Fruit fly (Drosophila melanogaster) whole organism, embryonic: ENCODE data around the gene kra.

Experiments used
- B-H1 ChIP-seq: fragments of 200-800 bp; sonication (Bioruptor generic); IDR thresholded peaks from 3 replicates; pipeline ENCODE4 v1.3.6; 2022; ENCODE audit warnings: missing biosample characterization, missing genetic modification characterization
- Bteb2 ChIP-seq: fragments of 200-800 bp; sonication (Bioruptor generic); optimal IDR thresholded peaks from 2 replicates; lab custom pipeline; 2016; ENCODE audit warnings: missing biosample characterization, missing genetic modification characterization
- CG10274 ChIP-seq: fragments of 200-800 bp; sonication (Bioruptor generic); optimal IDR thresholded peaks from 3 replicates; lab custom pipeline; 2017; ENCODE audit warnings: missing biosample characterization, mild to moderate bottlenecking, missing genetic modification characterization
- CG10462 ChIP-seq: fragments of 200-800 bp; sonication (Bioruptor generic); optimal IDR thresholded peaks from 2 replicates; lab custom pipeline; 2016; ENCODE audit warnings: missing biosample characterization, missing genetic modification characterization
- CG10543 ChIP-seq: fragments of 200-800 bp; sonication (Bioruptor generic); optimal IDR thresholded peaks from 3 replicates; lab custom pipeline; 2017; ENCODE audit warnings: missing biosample characterization, mild to moderate bottlenecking, missing genetic modification characterization, moderate library complexity
- CG10979 ChIP-seq: fragments of 200-800 bp; sonication (Bioruptor generic); optimal IDR thresholded peaks from 2 replicates; lab custom pipeline; 2018; ENCODE audit warnings: missing biosample characterization, mild to moderate bottlenecking, missing genetic modification characterization, moderate library complexity
- CG12236 ChIP-seq: fragments of 200-800 bp; sonication (Bioruptor generic); optimal IDR thresholded peaks from 2 replicates; lab custom pipeline; 2016; ENCODE audit warnings: missing biosample characterization, missing genetic modification characterization
- CG13624 ChIP-seq: fragments of 200-800 bp; sonication (Bioruptor generic); optimal IDR thresholded peaks from 2 replicates; lab custom pipeline; 2016; ENCODE audit warnings: missing biosample characterization, missing genetic modification characterization
- CG14050 ChIP-seq: fragments of 200-800 bp; sonication (Bioruptor generic); IDR thresholded peaks from 3 replicates; pipeline ENCODE4 v1.3.6; 2022; ENCODE audit warnings: missing biosample characterization, missing genetic modification characterization
- CG17385 ChIP-seq: fragments of 200-800 bp; sonication (Bioruptor generic); optimal IDR thresholded peaks from 3 replicates; lab custom pipeline; 2018; ENCODE audit warnings: missing biosample characterization, mild to moderate bottlenecking, missing genetic modification characterization
- CG30403 ChIP-seq: fragments of 200-800 bp; sonication (Bioruptor generic); optimal IDR thresholded peaks from 3 replicates; lab custom pipeline; 2016; ENCODE audit warnings: missing biosample characterization, missing genetic modification characterization
- CG31388 ChIP-seq: fragments of 200-800 bp; sonication (Bioruptor generic); optimal IDR thresholded peaks from 2 replicates; lab custom pipeline; 2016; ENCODE audit warnings: missing biosample characterization, missing genetic modification characterization
- CG33557 ChIP-seq: fragments of 200-800 bp; sonication (Bioruptor generic); optimal IDR thresholded peaks from 2 replicates; lab custom pipeline; 2019; ENCODE audit warnings: missing biosample characterization, mild to moderate bottlenecking, missing genetic modification characterization, moderate library complexity
- CG42726 ChIP-seq: fragments of 200-800 bp; sonication (Bioruptor generic); IDR thresholded peaks from 2 replicates; pipeline ENCODE4 v1.3.6; 2022; ENCODE audit warnings: missing biosample characterization, missing genetic modification characterization; ENCODE audit not compliant: partially characterized antibody
- CG8290 ChIP-seq, 3 experiments: fragments of 200-800 bp; sonication (Bioruptor generic); optimal IDR thresholded peaks; 2 replicates each; lab custom pipeline; 2016 to 2019; ENCODE audit warnings: missing biosample characterization in 3 of 3, missing genetic modification characterization in 3 of 3, mild to moderate bottlenecking in 2 of 3, moderate library complexity in 1 of 3
- CG8388 ChIP-seq: fragments of 200-800 bp; sonication (Bioruptor generic); optimal IDR thresholded peaks from 2 replicates; lab custom pipeline; 2019; ENCODE audit warnings: missing biosample characterization, mild to moderate bottlenecking, missing genetic modification characterization, moderate library complexity
- CG8478 ChIP-seq: fragments of >200 bp; optimal IDR thresholded peaks from 2 replicates; lab custom pipeline; 2018
- CG9437 ChIP-seq: fragments of 200-800 bp; sonication (Bioruptor generic); optimal IDR thresholded peaks from 2 replicates; lab custom pipeline; 2018; ENCODE audit warnings: missing biosample characterization, mild to moderate bottlenecking, missing genetic modification characterization
- CG9932 ChIP-seq: fragments of 200-800 bp; sonication (Bioruptor generic); IDR thresholded peaks from 2 replicates; pipeline ENCODE4 v1.3.6; 2022; ENCODE audit warnings: missing biosample characterization, missing genetic modification characterization
- Chrac-16 ChIP-seq: fragments of 200-800 bp; sonication (Bioruptor generic); optimal IDR thresholded peaks from 3 replicates; lab custom pipeline; 2016; ENCODE audit warnings: missing biosample characterization, missing genetic modification characterization
- ERR ChIP-seq: fragments of 200-800 bp; sonication (Bioruptor generic); optimal IDR thresholded peaks from 2 replicates; lab custom pipeline; 2016; ENCODE audit warnings: missing biosample characterization, missing genetic modification characterization
- Hey ChIP-seq: fragments of 200-800 bp; sonication (Bioruptor generic); optimal IDR thresholded peaks from 3 replicates; lab custom pipeline; 2018; ENCODE audit warnings: missing biosample characterization, mild to moderate bottlenecking, missing genetic modification characterization
- Hr3 ChIP-seq: fragments of 200-800 bp; sonication (Bioruptor generic); optimal IDR thresholded peaks from 3 replicates; lab custom pipeline; 2016; ENCODE audit warnings: missing biosample characterization, missing genetic modification characterization
- Hsf ChIP-seq: fragments of 200-800 bp; sonication (Bioruptor generic); optimal IDR thresholded peaks from 3 replicates; lab custom pipeline; 2016; ENCODE audit warnings: missing biosample characterization, missing genetic modification characterization
- Mrtf ChIP-seq: fragments of 200-800 bp; sonication (Bioruptor generic); IDR thresholded peaks from 3 replicates; pipeline ENCODE4 v1.3.6; 2022; ENCODE audit warnings: missing biosample characterization, missing genetic modification characterization
- Ptx1 ChIP-seq: fragments of 200-800 bp; sonication (Bioruptor generic); IDR thresholded peaks from 2 replicates; pipeline ENCODE4 v1.3.6; 2022; ENCODE audit warnings: missing biosample characterization, missing genetic modification characterization
- Rfx ChIP-seq: fragments of 200-800 bp; sonication (Bioruptor generic); IDR thresholded peaks from 2 replicates; pipeline ENCODE4 v1.3.6; 2022; ENCODE audit warnings: missing biosample characterization, missing genetic modification characterization
- Sin3A ChIP-seq: fragments of >200 bp; optimal IDR thresholded peaks from 2 replicates; lab custom pipeline; 2018
- ab ChIP-seq: fragments of 200-800 bp; sonication (Bioruptor generic); optimal IDR thresholded peaks from 2 replicates; lab custom pipeline; 2016; ENCODE audit warnings: missing biosample characterization, missing genetic modification characterization
- cad ChIP-seq: fragments of >200 bp; optimal IDR thresholded peaks from 2 replicates; lab custom pipeline; 2017; ENCODE audit warnings: missing biosample characterization, missing genetic modification characterization
- chinmo ChIP-seq: fragments of 200-800 bp; sonication (Bioruptor generic); IDR thresholded peaks from 4 replicates; pipeline ENCODE4 v1.3.6; 2022; ENCODE audit warnings: missing biosample characterization, missing genetic modification characterization; ENCODE audit not compliant: partially characterized antibody
- ci ChIP-seq: fragments of 200-800 bp; sonication (Bioruptor generic); IDR thresholded peaks from 3 replicates; pipeline ENCODE4 v1.3.6; 2022; ENCODE audit warnings: missing biosample characterization, missing genetic modification characterization
- corto ChIP-seq: fragments of 200-800 bp; sonication (Bioruptor generic); optimal IDR thresholded peaks from 2 replicates; lab custom pipeline; 2016; ENCODE audit warnings: missing biosample characterization, mild to moderate bottlenecking, missing genetic modification characterization, moderate library complexity
- crp ChIP-seq, 2 experiments: fragments of 200-800 bp; sonication (Bioruptor generic); optimal IDR thresholded peaks; 2 replicates in 1 of 2; 3 replicates in 1 of 2; lab custom pipeline; 2017; ENCODE audit warnings: missing biosample characterization in 2 of 2, missing genetic modification characterization in 2 of 2, mild to moderate bottlenecking in 1 of 2, moderate library complexity in 1 of 2
- gcm2 ChIP-seq: fragments of 200-800 bp; sonication (Bioruptor generic); optimal IDR thresholded peaks from 2 replicates; lab custom pipeline; 2016; ENCODE audit warnings: missing biosample characterization, missing genetic modification characterization
- gem ChIP-seq: fragments of 200-800 bp; sonication (Bioruptor generic); optimal IDR thresholded peaks from 2 replicates; lab custom pipeline; 2019; ENCODE audit warnings: missing biosample characterization, mild to moderate bottlenecking, missing genetic modification characterization, moderate library complexity
- gsb ChIP-seq: fragments of 200-800 bp; sonication (Bioruptor generic); IDR thresholded peaks from 2 replicates; pipeline ENCODE4 v1.3.6; 2022; ENCODE audit warnings: missing biosample characterization, missing genetic modification characterization
- lilli ChIP-seq: fragments of 200-800 bp; sonication (Bioruptor generic); optimal IDR thresholded peaks from 3 replicates; lab custom pipeline; 2016; ENCODE audit warnings: missing biosample characterization, missing genetic modification characterization
- nau ChIP-seq: fragments of 200-800 bp; sonication (Bioruptor generic); optimal IDR thresholded peaks from 3 replicates; lab custom pipeline; 2017; ENCODE audit warnings: missing biosample characterization, mild to moderate bottlenecking, missing genetic modification characterization, missing genetic modification reagents
- nerfin-2 ChIP-seq: fragments of 200-800 bp; sonication (Bioruptor generic); IDR thresholded peaks from 2 replicates; pipeline ENCODE4 v1.3.6; 2022; ENCODE audit warnings: missing biosample characterization, missing genetic modification characterization; ENCODE audit not compliant: partially characterized antibody
- otp ChIP-seq: fragments of 200-800 bp; sonication (Bioruptor generic); IDR thresholded peaks from 3 replicates; pipeline ENCODE4, ENCODE4 v1.3.6; 2022; ENCODE audit warnings: missing biosample characterization, missing genetic modification characterization
- pan ChIP-seq, 4 experiments: fragments of >200 bp in 3 of 4; fragments of 200-800 bp in 1 of 4; sonication (Bioruptor generic) in 1 of 4; optimal IDR thresholded peaks in 3 of 4; IDR thresholded peaks in 1 of 4; 2 replicates each; pipeline versions ENCODE4 v1.3.6 to Lab custom; 2017 to 2022; ENCODE audit warnings: missing biosample characterization in 2 of 4, missing genetic modification characterization in 2 of 4, mixed read lengths in 1 of 4
- prd ChIP-seq, 3 experiments: fragments of >200 bp in 2 of 3; fragments of 200-800 bp in 1 of 3; sonication (Bioruptor generic) in 1 of 3; optimal IDR thresholded peaks in 2 of 3; IDR thresholded peaks in 1 of 3; 2 replicates in 2 of 3; 3 replicates in 1 of 3; pipeline versions ENCODE4 v1.3.6 to Lab custom; 2017 to 2022; ENCODE audit warnings: missing biosample characterization in 1 of 3, missing genetic modification characterization in 1 of 3
- scrt ChIP-seq: fragments of 200-800 bp; sonication (Bioruptor generic); optimal IDR thresholded peaks from 2 replicates; lab custom pipeline; 2018; ENCODE audit warnings: missing biosample characterization, mild to moderate bottlenecking, missing genetic modification characterization, moderate library complexity
- slp2 ChIP-seq: fragments of 200-800 bp; sonication (Bioruptor generic); optimal IDR thresholded peaks from 2 replicates; lab custom pipeline; 2016; ENCODE audit warnings: missing biosample characterization, missing genetic modification characterization
- sug ChIP-seq: fragments of 200-800 bp; optimal IDR thresholded peaks from 2 replicates; lab custom pipeline; 2019; ENCODE audit warnings: missing biosample characterization, mild to moderate bottlenecking, missing genetic modification characterization, moderate library complexity
- toy ChIP-seq: fragments of 200-800 bp; sonication (Bioruptor generic); IDR thresholded peaks from 2 replicates; pipeline ENCODE4 v1.3.6; 2022; ENCODE audit warnings: missing biosample characterization, missing genetic modification characterization
- trh ChIP-seq: fragments of 200-800 bp; sonication (Bioruptor generic); optimal IDR thresholded peaks from 2 replicates; lab custom pipeline; 2016; ENCODE audit warnings: missing biosample characterization, missing genetic modification characterization
- zf30C ChIP-seq: fragments of 200-800 bp; sonication (Bioruptor generic); optimal IDR thresholded peaks from 3 replicates; lab custom pipeline; 2018; ENCODE audit warnings: missing biosample characterization, mild to moderate bottlenecking, missing genetic modification characterization

The kra gene

dm6 chr3R:5647705-5648568, 47.0 kb upstream of the kra start (continued):
- TF ChIP-seq Chrac-16 (GFP tag; lab: Kevin White, UChicago) (no peak), CG30403 (GFP tag; lab: Kevin White, UChicago) (no peak), corto (GFP tag; lab: Kevin White, UChicago) (no peak), CG14050 (GFP tag; lab: Robert Waterston, UW) (no peak), chinmo (GFP tag; lab: Robert Waterston, UW) (peak; percentile 63; the same call in 2 of the 4 replicates), CG8388 (GFP tag; lab: Kevin White, UChicago) (no peak), Hey (no peak), otp (GFP tag; lab: Robert Waterston, UW) (no peak), ci (GFP tag; lab: Robert Waterston, UW) (no peak), CG13624 (no peak), Rfx (no peak), CG17385 (GFP tag; lab: Kevin White, UChicago) (no peak), CG8290 (GFP tag; optimal IDR thresholded peaks at IDR 0.05; lab: Kevin White, UChicago) (no peak), CG8290 (tag; optimal IDR thresholded peaks at IDR 0.05; lab: Kevin White, UChicago) (no peak), CG42726 (GFP tag; lab: Robert Waterston, UW) (no peak), nerfin-2 (0 out of 2 replicates have a peak, but pooled peaks have one; percentile 20), gcm2 (GFP tag; lab: Kevin White, UChicago) (no peak), Ptx1 (GFP tag; lab: Robert Waterston, UW) (no peak), CG10543 (GFP tag; lab: Kevin White, UChicago) (no peak), nau (GFP tag; lab: Kevin White, UChicago) (no peak), CG8478 (lab: Kevin White, UChicago) (peak; percentile 67), ab (GFP tag; lab: Kevin White, UChicago) (no peak), Bteb2 (GFP tag; lab: Kevin White, UChicago) (no peak), CG10274 (no peak), CG9932 (GFP tag; lab: Robert Waterston, UW) (0 out of 2 replicates have a peak, but pooled peaks have one; percentile 6), CG9437 (GFP tag; lab: Kevin White, UChicago) (no peak), cad (GFP tag; lab: Kevin White, UChicago) (no peak), pan (optimal IDR thresholded peaks at IDR 0.05; lab: Kevin White, UChicago) (no peak), pan (GFP tag; optimal IDR thresholded peaks at IDR 0.05 in 1 of 2, IDR thresholded peaks at IDR 0.05 in 1 of 2) (no peak), scrt (GFP tag; lab: Kevin White, UChicago) (no peak), slp2 (GFP tag; lab: Kevin White, UChicago) (no peak), CG10462 (GFP tag; lab: Kevin White, UChicago) (no peak), zf30C (GFP tag; lab: Kevin White, UChicago) (no peak), Hsf (GFP tag; lab: Kevin White, UChicago) (no peak), toy (GFP tag; lab: Robert Waterston, UW) (no peak), Mrtf (GFP tag; lab: Robert Waterston, UW) (no peak), lilli (GFP tag; lab: Kevin White, UChicago) (no peak), CG31388 (GFP tag; lab: Kevin White, UChicago) (no peak), sug (no peak), crp (GFP tag; optimal IDR thresholded peaks at IDR 0.05; lab: Kevin White, UChicago) (no peak), Hr3 (GFP tag; lab: Kevin White, UChicago) (no peak), prd (optimal IDR thresholded peaks at IDR 0.05; lab: Kevin White, UChicago) (no peak), prd (GFP tag; IDR thresholded peaks at IDR 0.05; lab: Robert Waterston, UW) (no peak), CG12236 (no peak), gem (tag; lab: Kevin White, UChicago) (no peak), Sin3A (lab: Kevin White, UChicago) (no peak), gsb (GFP tag; lab: Robert Waterston, UW) (no peak), ERR (no peak), CG33557 (GFP tag; lab: Kevin White, UChicago) (no peak), B-H1 (GFP tag; lab: Robert Waterston, UW) (no peak), trh (GFP tag; lab: Kevin White, UChicago) (no peak), CG10979 (tag; lab: Kevin White, UChicago) (no peak)
